Worm (Caenorhabditis elegans) whole organism, L2 larva: ENCODE measurements around the gene T06D4.2.

Experiments used
- C34F6.9 ChIP-seq: fragments of 150-350 bp; optimal IDR thresholded peaks from 2 replicates; lab custom pipeline; 2014; ENCODE audit warnings: missing biosample characterization, missing genetic modification characterization
- F13H6.1 ChIP-seq: sonication (generic microtip); optimal IDR thresholded peaks from 2 replicates; lab custom pipeline; 2016; ENCODE audit warnings: missing genetic modification characterization, missing compliant biosample characterization
- Y55F3AM.14 ChIP-seq: fragments of 200-800 bp; sonication (Bioruptor generic); optimal IDR thresholded peaks from 2 replicates; lab custom pipeline; 2018; ENCODE audit warnings: mild to moderate bottlenecking, missing genetic modification characterization, missing compliant biosample characterization
- ZK546.5 ChIP-seq: sonication (generic microtip); optimal IDR thresholded peaks from 2 replicates; lab custom pipeline; 2017; ENCODE audit warnings: missing biosample characterization, missing genetic modification characterization
- alr-1 ChIP-seq: fragments of 150-350 bp; optimal IDR thresholded peaks from 2 replicates; lab custom pipeline; 2014; ENCODE audit warnings: missing biosample characterization, missing genetic modification characterization
- aly-2 ChIP-seq: fragments of 150-350 bp; optimal IDR thresholded peaks from 2 replicates; lab custom pipeline; 2014; ENCODE audit warnings: missing biosample characterization, missing genetic modification characterization
- ama-1 ChIP-seq: fragments of 150-350 bp; optimal IDR thresholded peaks from 2 replicates; lab custom pipeline; 2018; ENCODE audit warnings: inconsistent platforms
- blmp-1 ChIP-seq: sonication (generic microtip); optimal IDR thresholded peaks from 2 replicates; lab custom pipeline; 2017; ENCODE audit warnings: missing genetic modification characterization, mild to moderate bottlenecking, missing compliant biosample characterization, antibody characterized with exemption, moderate library complexity; ENCODE audit not compliant: insufficient read depth
- ceh-16 ChIP-seq: fragments of 150-350 bp; optimal IDR thresholded peaks from 2 replicates; lab custom pipeline; 2014; ENCODE audit warnings: missing biosample characterization, missing genetic modification characterization
- ceh-82 ChIP-seq: fragments of 150-350 bp; optimal IDR thresholded peaks from 2 replicates; lab custom pipeline; 2014; ENCODE audit warnings: missing biosample characterization, missing genetic modification characterization
- dmd-4 ChIP-seq: sonication (generic microtip); optimal IDR thresholded peaks from 2 replicates; lab custom pipeline; 2017; ENCODE audit warnings: missing biosample characterization, missing genetic modification characterization
- egl-27 ChIP-seq: sonication (generic microtip); optimal IDR thresholded peaks from 3 replicates; lab custom pipeline; 2017; ENCODE audit warnings: missing biosample characterization, missing genetic modification reagents, missing genetic modification characterization
- elt-1 ChIP-seq: fragments of 150-350 bp; optimal IDR thresholded peaks from 2 replicates; lab custom pipeline; 2014; ENCODE audit warnings: missing biosample characterization, missing genetic modification characterization
- elt-3 ChIP-seq: sonication (generic microtip); optimal IDR thresholded peaks from 2 replicates; lab custom pipeline; 2017; ENCODE audit warnings: missing biosample characterization, missing genetic modification characterization
- fos-1 ChIP-seq: fragments of 150-350 bp; optimal IDR thresholded peaks from 2 replicates; lab custom pipeline; 2014; ENCODE audit warnings: missing biosample characterization, missing genetic modification characterization
- gmeb-1 ChIP-seq: fragments of 150-350 bp; optimal IDR thresholded peaks from 2 replicates; lab custom pipeline; 2014; ENCODE audit warnings: missing biosample characterization, missing genetic modification characterization
- lin-11 ChIP-seq: fragments of 150-350 bp; sonication (generic microtip); optimal IDR thresholded peaks from 2 replicates; lab custom pipeline; 2014; ENCODE audit warnings: missing biosample characterization, missing genetic modification characterization, inconsistent platforms, mixed read lengths
- lin-13 ChIP-seq: fragments of 150-350 bp; optimal IDR thresholded peaks from 2 replicates; lab custom pipeline; 2014; ENCODE audit warnings: missing biosample characterization, missing genetic modification reagents, missing genetic modification characterization
- lin-39 ChIP-seq: fragments of 150-350 bp; optimal IDR thresholded peaks from 2 replicates; lab custom pipeline; 2014; ENCODE audit warnings: missing biosample characterization, missing genetic modification reagents, missing genetic modification characterization
- lsy-2 ChIP-seq, 2 experiments: fragments of 150-350 bp in 1 of 2; sonication (generic microtip) in 1 of 2; optimal IDR thresholded peaks; 2 replicates each; lab custom pipeline; 2014 to 2017; ENCODE audit warnings: missing biosample characterization in 2 of 2, missing genetic modification characterization in 2 of 2
- mab-5 ChIP-seq: fragments of 150-350 bp; optimal IDR thresholded peaks from 2 replicates; lab custom pipeline; 2014; ENCODE audit warnings: missing biosample characterization, missing genetic modification characterization
- nhr-11 ChIP-seq: fragments of 150-350 bp; optimal IDR thresholded peaks from 2 replicates; lab custom pipeline; 2014; ENCODE audit warnings: missing biosample characterization, missing genetic modification characterization
- nhr-12 ChIP-seq: fragments of 150-350 bp; optimal IDR thresholded peaks from 2 replicates; lab custom pipeline; 2014; ENCODE audit warnings: missing biosample characterization, missing genetic modification characterization
- nhr-129 ChIP-seq: fragments of 150-350 bp; optimal IDR thresholded peaks from 2 replicates; lab custom pipeline; 2014; ENCODE audit warnings: missing biosample characterization, missing genetic modification characterization
- nhr-21 ChIP-seq: fragments of 150-350 bp; optimal IDR thresholded peaks from 2 replicates; lab custom pipeline; 2014; ENCODE audit warnings: missing biosample characterization, missing genetic modification characterization
- nhr-237 ChIP-seq: fragments of 150-350 bp; optimal IDR thresholded peaks from 2 replicates; lab custom pipeline; 2014; ENCODE audit warnings: missing biosample characterization, missing genetic modification characterization
- nhr-25 ChIP-seq: fragments of 150-350 bp; sonication (generic microtip); optimal IDR thresholded peaks from 3 replicates; lab custom pipeline; 2014; ENCODE audit warnings: missing biosample characterization, missing genetic modification characterization
- nhr-6 ChIP-seq: fragments of 150-350 bp; optimal IDR thresholded peaks from 2 replicates; lab custom pipeline; 2014; ENCODE audit warnings: missing biosample characterization, missing genetic modification characterization
- peb-1 ChIP-seq: fragments of 150-350 bp; optimal IDR thresholded peaks from 2 replicates; lab custom pipeline; 2014; ENCODE audit warnings: missing biosample characterization, missing genetic modification characterization
- skn-1 ChIP-seq: sonication (generic microtip); optimal IDR thresholded peaks from 2 replicates; lab custom pipeline; 2017; ENCODE audit warnings: missing biosample characterization, missing genetic modification characterization
- sma-3 ChIP-seq: sonication (generic microtip); optimal IDR thresholded peaks from 2 replicates; lab custom pipeline; 2016; ENCODE audit warnings: missing genetic modification reagents, missing genetic modification characterization, missing compliant biosample characterization
- sma-9 ChIP-seq, 2 experiments: fragments of 150-350 bp in 1 of 2; sonication (generic microtip) in 1 of 2; optimal IDR thresholded peaks; 2 replicates each; lab custom pipeline; 2014 to 2016; ENCODE audit warnings: missing genetic modification characterization in 2 of 2, mild to moderate bottlenecking in 1 of 2, missing biosample characterization in 1 of 2, missing compliant biosample characterization in 1 of 2, missing genetic modification reagents in 1 of 2, moderate library complexity in 1 of 2
- snpc-4 ChIP-seq: fragments of 150-350 bp; optimal IDR thresholded peaks from 2 replicates; lab custom pipeline; 2014; ENCODE audit warnings: missing biosample characterization, missing genetic modification characterization
- unc-55 ChIP-seq: fragments of 150-350 bp; sonication (generic microtip); optimal IDR thresholded peaks from 3 replicates; lab custom pipeline; 2014; ENCODE audit warnings: missing biosample characterization, missing genetic modification reagents, missing genetic modification characterization
- unc-62 ChIP-seq: fragments of 150-350 bp; optimal IDR thresholded peaks from 2 replicates; lab custom pipeline; 2014; ENCODE audit warnings: missing biosample characterization, missing genetic modification reagents, missing genetic modification characterization
- ztf-1 ChIP-seq: fragments of 200-800 bp; sonication (Bioruptor generic); conservative IDR thresholded peaks from 2 replicates; pipeline ENCODE4 v1.3.6; 2022; ENCODE audit warnings: missing genetic modification characterization, missing compliant biosample characterization
- ztf-11 ChIP-seq: sonication (generic microtip); optimal IDR thresholded peaks from 2 replicates; lab custom pipeline; 2017; ENCODE audit warnings: missing biosample characterization, missing genetic modification characterization

Gene T06D4.2

DNA sequence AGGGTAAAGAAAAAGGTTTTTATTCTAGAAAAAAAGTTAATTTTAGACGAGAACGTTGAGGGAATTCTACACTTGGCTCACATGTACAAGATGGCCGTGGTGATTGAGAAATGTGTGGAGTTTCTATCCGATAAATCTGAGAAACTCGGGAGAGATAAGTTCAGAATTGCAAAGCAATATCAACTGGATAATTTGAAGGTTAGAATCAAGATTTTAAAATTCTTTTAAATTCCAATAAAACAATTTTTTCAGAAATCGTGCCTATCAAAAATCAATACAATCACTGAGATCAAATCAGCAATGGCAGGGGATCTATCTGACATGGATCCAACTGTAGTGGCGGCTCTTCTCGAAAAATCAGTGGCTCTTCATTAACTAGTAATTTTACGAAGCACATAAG is 7.4 kb downstream of the T06D4.2 start, which contains the start of gene Y49F6C.2:
Gene Y49F6C.2, plus strand, starts transcription at position 301 of the 400 bp plus-strand sequence.
- TF ChIP-seq dmd-4 (tag; lab: Kevin White, UChicago): no peak

DNA sequence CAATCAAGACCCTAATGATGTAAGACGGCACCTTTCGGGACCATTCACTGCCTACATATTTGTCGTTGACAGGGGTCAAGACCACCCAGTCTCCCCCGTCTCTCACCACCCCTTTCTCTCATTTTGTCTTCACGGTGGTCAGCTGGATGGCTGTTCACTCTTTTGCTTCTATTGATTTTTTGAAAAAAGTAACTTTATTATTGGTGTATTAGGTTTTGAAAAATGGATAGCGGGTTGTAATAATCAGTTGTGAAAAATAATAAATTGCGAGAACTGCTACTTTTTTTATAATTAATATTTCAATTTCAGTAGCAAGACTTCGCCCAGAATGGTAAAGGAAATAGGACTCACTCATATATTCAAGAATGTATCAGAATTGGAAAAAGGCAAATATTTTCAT is 8.9 kb downstream of the T06D4.2 start, which contains the start of gene bath-9:
Gene bath-9, plus strand, starts transcription at position 301 of the 400 bp plus-strand sequence.
- TF ChIP-seq ama-1 (lab: Kevin White, UChicago): no peak
- TF ChIP-seq nhr-129: no peak
- TF ChIP-seq peb-1 (tag; lab: Kevin White, UChicago): no peak
- TF ChIP-seq ceh-82: no peak
- TF ChIP-seq ztf-11 (tag; lab: Kevin White, UChicago): no peak
- no peak for TF ChIP-seq nhr-237 (tag; lab: Kevin White, UChicago)
- no peak for TF ChIP-seq gmeb-1 (tag; lab: Kevin White, UChicago)
- TF ChIP-seq blmp-1 (tag; lab: Kevin White, UChicago): no peak
- TF ChIP-seq nhr-12 (tag; lab: Kevin White, UChicago): no peak
- TF ChIP-seq F13H6.1 (tag; lab: Kevin White, UChicago): no peak
- TF ChIP-seq nhr-6: no peak
- no peak for TF ChIP-seq elt-3 (tag; lab: Kevin White, UChicago)
- no peak for TF ChIP-seq sma-3 (GFP tag; lab: Kevin White, UChicago)
- TF ChIP-seq C34F6.9 (tag; lab: Kevin White, UChicago): no peak
- no peak for TF ChIP-seq nhr-25 (tag; lab: Kevin White, UChicago)
- TF ChIP-seq dmd-4 (tag; lab: Kevin White, UChicago): no peak
- TF ChIP-seq aly-2 (tag; lab: Kevin White, UChicago): no peak
- TF ChIP-seq, all 48 proteins: peak for 0

DNA sequence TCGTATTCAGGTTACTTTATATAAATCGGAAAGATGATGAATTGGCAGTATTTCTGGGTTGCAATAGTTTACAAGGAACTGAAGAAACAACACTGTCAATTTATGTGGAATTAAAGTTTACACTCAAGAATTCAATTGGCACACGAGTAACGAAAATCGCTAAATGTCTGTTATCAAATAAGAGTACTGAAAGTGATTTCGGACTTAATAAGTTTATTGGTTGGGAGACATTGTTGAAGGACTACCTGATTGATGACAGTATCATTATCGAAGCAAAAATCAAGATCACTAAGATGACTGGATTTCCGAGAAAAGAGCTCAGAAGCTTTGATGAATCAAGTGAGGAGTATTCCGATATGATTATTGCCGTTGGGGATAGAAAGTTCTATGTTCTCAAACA is 10.4 kb downstream of the T06D4.2 start:
- TF ChIP-seq lin-39: no peak
- no peak for TF ChIP-seq Y55F3AM.14 (GFP tag; lab: Kevin White, UChicago)
- no peak for TF ChIP-seq ceh-82

DNA sequence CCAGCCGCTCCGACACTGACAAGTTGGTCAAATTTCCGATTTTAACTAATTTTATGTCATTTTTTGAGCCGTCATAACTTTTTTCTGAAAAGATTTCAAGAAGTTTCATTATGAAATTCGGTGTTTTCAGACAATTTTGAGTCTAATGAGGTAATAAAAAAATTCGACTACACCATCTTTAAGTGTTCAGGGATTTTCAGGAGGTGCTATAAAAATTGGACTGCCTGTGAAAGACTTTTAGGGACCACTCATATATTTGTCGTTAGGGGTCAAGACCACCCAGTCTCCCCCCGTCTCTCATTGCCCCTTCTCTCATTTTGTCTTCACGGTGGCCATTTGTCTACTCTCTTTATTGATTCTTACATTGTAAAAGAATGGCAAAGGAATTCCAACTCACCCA is 10.9 kb downstream of the T06D4.2 start, which contains the start of gene bath-10:
Gene bath-10, plus strand, starts transcription at position 301 of the 400 bp plus-strand sequence.
- TF ChIP-seq nhr-25 (tag; lab: Kevin White, UChicago): no peak
- TF ChIP-seq mab-5 (tag; lab: Kevin White, UChicago): no peak
- TF ChIP-seq blmp-1 (tag; lab: Kevin White, UChicago): no peak
- no peak for TF ChIP-seq lin-13 (GFP tag; lab: Kevin White, UChicago)
- no peak for TF ChIP-seq gmeb-1 (tag; lab: Kevin White, UChicago)
- TF ChIP-seq ztf-11 (tag; lab: Kevin White, UChicago): no peak
- TF ChIP-seq ZK546.5 (tag; lab: Kevin White, UChicago): no peak
- no peak for TF ChIP-seq lin-11 (tag; lab: Kevin White, UChicago)
- TF ChIP-seq nhr-12 (tag; lab: Kevin White, UChicago): no peak
- TF ChIP-seq fos-1 (tag; lab: Kevin White, UChicago): no peak
- no peak for TF ChIP-seq nhr-21 (tag; lab: Kevin White, UChicago)
- TF ChIP-seq lin-39: no peak
- no peak for TF ChIP-seq alr-1 (tag; lab: Kevin White, UChicago)
- no peak for TF ChIP-seq Y55F3AM.14 (GFP tag; lab: Kevin White, UChicago)
- TF ChIP-seq nhr-11 (tag; lab: Kevin White, UChicago): no peak

DNA sequence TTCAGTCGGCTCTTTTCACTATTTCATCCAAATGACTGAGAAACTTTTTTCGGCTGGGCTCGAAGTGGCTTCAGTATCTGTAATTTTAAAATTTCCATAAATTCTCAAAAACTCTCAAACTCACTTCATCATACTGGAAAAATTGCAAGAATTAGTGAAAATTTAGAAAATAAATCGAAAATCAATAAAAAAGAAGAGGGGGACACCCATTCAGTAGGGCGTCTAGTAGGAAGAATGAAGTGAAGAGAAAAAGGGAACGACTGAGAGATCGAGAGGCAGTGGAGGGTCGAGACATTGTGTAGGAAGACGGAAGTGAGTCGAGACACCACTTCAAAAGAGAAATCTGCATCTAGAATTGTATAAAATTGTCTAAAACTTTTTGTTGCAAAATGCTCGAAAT is 11.8 kb downstream of the T06D4.2 start:
- TF ChIP-seq unc-55 (GFP tag; lab: Kevin White, UChicago) (peak; percentile 57), nhr-6 (no peak), skn-1 (tag; lab: Kevin White, UChicago) (no peak), lsy-2 (tag; optimal IDR thresholded peaks at IDR 0.05; lab: Kevin White, UChicago) (no peak), ceh-82 (no peak), C34F6.9 (tag; lab: Kevin White, UChicago) (peak; percentile 2), sma-9 (GFP tag; optimal IDR thresholded peaks at IDR 0.05; lab: Kevin White, UChicago) (no peak), sma-9 (tag; optimal IDR thresholded peaks at IDR 0.05; lab: Kevin White, UChicago) (no peak)

DNA sequence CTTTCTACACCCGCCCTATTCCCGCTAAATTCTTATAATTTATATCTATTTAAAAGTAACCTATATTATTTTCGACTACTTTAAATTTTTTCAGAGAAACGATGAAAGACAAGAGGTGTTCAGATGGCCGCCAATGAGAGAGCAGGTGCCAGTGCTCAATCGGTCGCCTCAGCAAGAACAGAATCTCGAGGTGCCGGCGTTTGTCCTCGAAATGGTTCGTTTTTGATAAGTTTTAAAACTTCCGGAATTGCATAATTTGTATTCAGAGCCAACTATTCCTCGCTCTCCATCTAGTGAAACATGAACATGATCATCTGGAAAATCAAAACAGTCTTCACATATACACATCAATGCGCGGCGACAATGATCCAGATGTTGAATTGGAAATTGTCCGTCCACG is 14.7 kb downstream of the T06D4.2 start, which contains the start of gene bath-23:
Gene bath-23, plus strand, starts transcription at position 301 of the 400 bp plus-strand sequence.
- TF ChIP-seq lin-39: no peak
- no peak for TF ChIP-seq snpc-4 (tag; lab: Kevin White, UChicago)
- no peak for TF ChIP-seq blmp-1 (tag; lab: Kevin White, UChicago)
- TF ChIP-seq Y55F3AM.14 (GFP tag; lab: Kevin White, UChicago): no peak
- no peak for TF ChIP-seq egl-27
- TF ChIP-seq mab-5 (tag; lab: Kevin White, UChicago): no peak
- TF ChIP-seq lsy-2 (tag; optimal IDR thresholded peaks at IDR 0.05; lab: Kevin White, UChicago): no peak
- no peak for TF ChIP-seq peb-1 (tag; lab: Kevin White, UChicago)
- no peak for TF ChIP-seq unc-55 (GFP tag; lab: Kevin White, UChicago)
- no peak for TF ChIP-seq ztf-11 (tag; lab: Kevin White, UChicago)
- no peak for TF ChIP-seq ceh-16
- TF ChIP-seq ama-1 (lab: Kevin White, UChicago): no peak
- TF ChIP-seq ceh-82: no peak
- no peak for TF ChIP-seq unc-62 (GFP tag; lab: Kevin White, UChicago)
- TF ChIP-seq nhr-11 (tag; lab: Kevin White, UChicago): no peak
- no peak for TF ChIP-seq elt-1 (tag; lab: Kevin White, UChicago)
- TF ChIP-seq ztf-1 (GFP tag; lab: Robert Waterston, UW): no peak
- TF ChIP-seq gmeb-1 (tag; lab: Kevin White, UChicago): no peak
- no peak for TF ChIP-seq lin-11 (tag; lab: Kevin White, UChicago)
- TF ChIP-seq lin-13 (GFP tag; lab: Kevin White, UChicago): no peak
